Worm (Caenorhabditis elegans): ENCODE results near the gene F25B4.8.

Gene F25B4.8

ce11 chrV:5684534-5684933 is 7.0 kb downstream of the F25B4.8 start, which contains the start of the genes hmgs-1 and F25B4.4:
TSS of gene hmgs-1 (minus strand) at chrV:5684589.
TSS of gene F25B4.4 (plus strand) at chrV:5684873.
- TF ChIP-seq rbr-2 (tag; optimal IDR thresholded peaks at IDR 0.05) (peak; percentile 88), Y5F2A.4 (GFP tag; optimal IDR thresholded peaks at IDR 0.05) (no peak), zfp-3 (GFP tag; conservative IDR thresholded peaks at IDR 0.05) (peak; percentile 71; the same call in 1 of the 2 replicates), mdt-29 (GFP tag; IDR thresholded peaks at IDR 0.05) (no peak), ztf-11 (tag; optimal IDR thresholded peaks at IDR 0.05) (no peak), ceh-62 (tag; optimal IDR thresholded peaks at IDR 0.05) (no peak), vab-7 (GFP tag; IDR thresholded peaks at IDR 0.05) (0 out of 2 replicates have a peak, but pooled peaks have one; percentile 41), unc-39 (tag; optimal IDR thresholded peaks at IDR 0.05) (no peak), skn-1 (tag; optimal IDR thresholded peaks at IDR 0.05) (no peak), mes-2 (tag; optimal IDR thresholded peaks at IDR 0.05; ENCODE audit: poor library complexity, severe bottlenecking) (peak; percentile 96), set-16 (GFP tag; IDR thresholded peaks at IDR 0.05) (no peak), hlh-11 (tag; optimal IDR thresholded peaks at IDR 0.05) (peak; percentile 83), nhr-237 (tag; optimal IDR thresholded peaks at IDR 0.05) (no peak), php-3 (GFP tag; IDR thresholded peaks at IDR 0.05) (0 out of 2 replicates have a peak, but pooled peaks have one; percentile 5), mxl-3 (GFP tag; optimal IDR thresholded peaks at IDR 0.05) (peak; percentile 10), gei-8 (GFP tag; optimal IDR thresholded peaks at IDR 0.05) (no peak), ces-1 (GFP tag; optimal IDR thresholded peaks at IDR 0.05) (peak; percentile 7), pha-4 (GFP tag; IDR thresholded peaks at IDR 0.05) (peak; percentile 76; the same call in 1 of the 2 replicates), pha-4 (tag; optimal IDR thresholded peaks at IDR 0.05) (peak; percentile 77), nhr-6 (tag; optimal IDR thresholded peaks at IDR 0.05) (peak; percentile 91), ama-1 (optimal IDR thresholded peaks at IDR 0.05) (peak; percentile 62), nhr-42 (GFP tag; IDR thresholded peaks at IDR 0.05) (peak; percentile 73; the same call in 1 of the 2 replicates), lin-15B (tag; optimal IDR thresholded peaks at IDR 0.05) (peak; percentile 26), dmd-9 (GFP tag; IDR thresholded peaks at IDR 0.05) (peak; percentile 76), nhr-25 (tag; optimal IDR thresholded peaks at IDR 0.05; ENCODE audit: borderline replicate concordance, insufficient read depth) (peak; percentile 50), lir-3 (tag; optimal IDR thresholded peaks at IDR 0.05) (no peak), lin-39 (tag; optimal IDR thresholded peaks at IDR 0.05) (no peak), pqm-1 (tag; optimal IDR thresholded peaks at IDR 0.05) (no peak), daf-19 (GFP tag; conservative IDR thresholded peaks at IDR 0.05) (no peak), ztf-7 (tag; optimal IDR thresholded peaks at IDR 0.05) (no peak), aly-2 (tag; optimal IDR thresholded peaks at IDR 0.05) (no peak), F10B5.3 (tag; optimal IDR thresholded peaks at IDR 0.05) (no peak), dpl-1 (GFP tag; optimal IDR thresholded peaks at IDR 0.05) (peak; percentile 85), madf-9 (GFP tag; conservative IDR thresholded peaks at IDR 0.05) (0 out of 2 replicates have a peak, but pooled peaks have one; percentile 26), dmd-8 (GFP tag; IDR thresholded peaks at IDR 0.05) (no peak), dmd-6 (GFP tag; IDR thresholded peaks at IDR 0.05) (peak; percentile 80), arid-1 (GFP tag; conservative IDR thresholded peaks at IDR 0.05) (peak; percentile 33; the same call in 1 of the 2 replicates), madf-5 (GFP tag; IDR thresholded peaks at IDR 0.05) (0 out of 4 replicates have a peak, but pooled peaks of 1 of the 2 experiments have one; percentile 27), mdl-1 (tag; optimal IDR thresholded peaks at IDR 0.05) (peak in 1 of 2 experiments; percentile 72), spr-1 (tag; optimal IDR thresholded peaks at IDR 0.05) (peak; percentile 48), Y105C5A.15 (GFP tag; IDR thresholded peaks at IDR 0.05) (no peak), egl-27 (tag; optimal IDR thresholded peaks at IDR 0.05) (no peak), Y48G9A.11 (GFP tag; IDR thresholded peaks at IDR 0.05) (peak; percentile 49; the same call in 1 of the 2 replicates), nhr-11 (tag; optimal IDR thresholded peaks at IDR 0.05) (peak; percentile 95), nhr-41 (GFP tag; IDR thresholded peaks at IDR 0.05) (no peak), aha-1 (tag) (peak; percentile 94), nhr-76 (tag; optimal IDR thresholded peaks at IDR 0.05) (no peak), F26F4.8 (GFP tag; conservative IDR thresholded peaks at IDR 0.05) (no peak), T20F7.1 (GFP tag; optimal IDR thresholded peaks at IDR 0.05) (peak; percentile 85), D1046.2 (GFP tag; IDR thresholded peaks at IDR 0.05) (no peak), daf-8 (GFP tag; IDR thresholded peaks at IDR 0.05) (no peak), nhr-102 (tag; optimal IDR thresholded peaks at IDR 0.05) (peak; percentile 67)
